Worm (Caenorhabditis elegans): Measurements from ENCODE around the gene nsph-4.2.

Gene nsph-4.2

ce11 chrIV:5202575-5202974, 16.0 kb upstream of the nsph-4.2 start:
- TF ChIP-seq ztf-11 (tag; optimal IDR thresholded peaks at IDR 0.05) (no peak), ZK546.5 (tag; optimal IDR thresholded peaks at IDR 0.05) (no peak)

DNA sequence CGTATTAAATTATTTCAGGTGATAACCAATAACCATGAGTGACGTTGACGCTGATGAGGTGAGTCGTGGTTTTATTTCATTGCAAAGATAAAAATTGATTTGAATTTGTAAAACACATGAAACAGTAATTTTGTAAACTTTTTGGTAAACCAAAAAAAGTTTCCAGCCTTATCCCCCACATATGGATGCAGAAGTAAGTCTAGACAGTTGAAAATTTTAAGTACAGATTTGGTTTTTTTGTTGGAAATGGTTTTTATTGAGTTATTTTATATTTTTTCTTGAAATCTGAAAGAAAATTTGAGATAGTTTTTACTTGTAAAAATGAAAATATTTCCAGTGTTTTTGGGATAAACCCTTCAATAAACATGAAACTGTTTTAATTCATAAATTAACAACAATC, 14.0 kb upstream of the nsph-4.2 start, which contains the start of gene tni-4:
tni-4 (plus strand) TSS at position 19 of the 400 bp plus-strand sequence.
- TF ChIP-seq snpc-4 (tag; optimal IDR thresholded peaks at IDR 0.05): no peak

DNA sequence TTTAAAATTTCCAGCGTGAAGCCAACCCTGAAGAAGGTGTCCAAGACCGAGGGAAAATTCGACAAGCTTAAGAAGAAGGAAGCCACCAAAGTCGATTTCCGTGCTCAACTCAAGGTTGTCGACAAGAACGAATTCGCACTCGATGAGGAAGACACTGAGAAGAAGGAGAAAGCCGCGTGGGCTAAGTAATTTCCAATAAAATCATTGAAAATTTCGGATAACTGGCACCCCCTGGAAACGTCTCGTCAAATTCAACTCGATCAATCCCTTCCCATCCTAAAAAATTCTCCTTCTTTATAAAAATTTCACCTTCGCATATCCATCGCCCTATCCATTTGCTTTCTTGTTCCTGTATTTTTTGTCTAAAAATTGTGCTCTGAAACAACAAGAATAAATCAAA, 11.9 kb upstream of the nsph-4.2 start:
- no peak for TF ChIP-seq unc-62 (GFP tag; optimal IDR thresholded peaks at IDR 0.05)
- no peak for TF ChIP-seq Y55F3AM.14 (GFP tag; optimal IDR thresholded peaks at IDR 0.05)
- TF ChIP-seq sma-3 (GFP tag; optimal IDR thresholded peaks at IDR 0.05): no peak
- no peak for TF ChIP-seq lin-13 (GFP tag; optimal IDR thresholded peaks at IDR 0.05)
- TF ChIP-seq mdl-1 (tag; optimal IDR thresholded peaks at IDR 0.05): no peak
- no peak for TF ChIP-seq zag-1 (tag; optimal IDR thresholded peaks at IDR 0.05)
- TF ChIP-seq nhr-25 (tag; optimal IDR thresholded peaks at IDR 0.05): no peak
- TF ChIP-seq nhr-6 (tag; optimal IDR thresholded peaks at IDR 0.05): no peak
- no peak for TF ChIP-seq sem-4 (tag; optimal IDR thresholded peaks at IDR 0.05)
- TF ChIP-seq crh-2 (tag; optimal IDR thresholded peaks at IDR 0.05): no peak
- no peak for TF ChIP-seq fos-1 (tag; optimal IDR thresholded peaks at IDR 0.05)
- TF ChIP-seq mab-5 (tag; optimal IDR thresholded peaks at IDR 0.05): no peak
- no peak for TF ChIP-seq elt-3 (tag; optimal IDR thresholded peaks at IDR 0.05)
- TF ChIP-seq lin-39 (tag; optimal IDR thresholded peaks at IDR 0.05): no peak
- TF ChIP-seq snpc-4 (tag; optimal IDR thresholded peaks at IDR 0.05): no peak
- no peak for TF ChIP-seq peb-1 (tag; optimal IDR thresholded peaks at IDR 0.05)
- TF ChIP-seq blmp-1 (tag; optimal IDR thresholded peaks at IDR 0.05; ENCODE audit: insufficient read depth): no peak
- no peak for TF ChIP-seq ztf-4 (tag; optimal IDR thresholded peaks at IDR 0.05)
- no peak for TF ChIP-seq R02D3.7 (tag; optimal IDR thresholded peaks at IDR 0.05)

DNA sequence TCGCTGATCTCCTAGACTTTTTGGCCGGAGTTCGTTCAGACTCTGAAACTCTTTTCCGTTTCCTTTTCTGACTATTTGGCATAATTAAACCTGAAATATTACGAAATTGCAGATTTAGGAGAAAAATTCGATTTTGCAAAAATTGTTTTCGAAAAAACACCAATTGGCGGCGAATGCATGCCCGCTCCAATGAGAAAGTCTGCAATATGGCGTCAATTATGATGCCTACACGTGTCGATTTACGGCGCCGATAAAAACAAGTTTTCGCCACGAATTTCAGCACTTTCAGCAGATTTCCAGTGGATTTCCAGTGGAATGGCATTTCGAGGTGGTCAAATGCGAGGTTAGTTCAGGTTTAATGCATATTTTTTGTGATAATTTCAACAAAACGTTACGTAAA, 9.2 kb upstream of the nsph-4.2 start, which contains the start of the genes Y59E9AL.36 and nbet-1:
Y59E9AL.36 (minus strand) TSS at position 92 of the 400 bp plus-strand sequence.
nbet-1 (plus strand) TSS at position 112 of the 400 bp plus-strand sequence.
- TF ChIP-seq sma-9 (GFP tag; optimal IDR thresholded peaks at IDR 0.05): peak; percentile 52
- TF ChIP-seq sma-9 (tag; optimal IDR thresholded peaks at IDR 0.05): no peak
- peak; percentile 83 for TF ChIP-seq nhr-129 (tag; optimal IDR thresholded peaks at IDR 0.05)
- TF ChIP-seq C34F6.9 (tag; optimal IDR thresholded peaks at IDR 0.05): peak; percentile 82
- peak; percentile 36 for TF ChIP-seq fos-1 (tag; optimal IDR thresholded peaks at IDR 0.05)
- TF ChIP-seq nhr-21 (tag; optimal IDR thresholded peaks at IDR 0.05): peak; percentile 42
- peak; percentile 40 for TF ChIP-seq snpc-4 (tag; optimal IDR thresholded peaks at IDR 0.05)
- peak; percentile 69 for TF ChIP-seq nhr-11 (tag; optimal IDR thresholded peaks at IDR 0.05)
- TF ChIP-seq unc-39 (tag; optimal IDR thresholded peaks at IDR 0.05): no peak
- TF ChIP-seq sma-3 (GFP tag; optimal IDR thresholded peaks at IDR 0.05): peak; percentile 73
- no peak for TF ChIP-seq nhr-23 (tag; optimal IDR thresholded peaks at IDR 0.05)
- TF ChIP-seq crh-2 (tag; optimal IDR thresholded peaks at IDR 0.05): peak; percentile 96
- peak; percentile 14 for TF ChIP-seq F13H6.1 (tag; optimal IDR thresholded peaks at IDR 0.05)
- TF ChIP-seq lsy-2 (tag; optimal IDR thresholded peaks at IDR 0.05): peak; percentile 73 to 82
- TF ChIP-seq nhr-12 (tag; optimal IDR thresholded peaks at IDR 0.05): no peak
- no peak for TF ChIP-seq unc-62 (GFP tag; optimal IDR thresholded peaks at IDR 0.05)
- peak; percentile 54 for TF ChIP-seq lin-13 (GFP tag; optimal IDR thresholded peaks at IDR 0.05)
- TF ChIP-seq dmd-4 (tag; optimal IDR thresholded peaks at IDR 0.05): no peak
- TF ChIP-seq lin-11 (tag; optimal IDR thresholded peaks at IDR 0.05): peak; percentile 75
- no peak for TF ChIP-seq mbf-1 (tag; optimal IDR thresholded peaks at IDR 0.05)
- peak; percentile 93 for TF ChIP-seq unc-55 (GFP tag; optimal IDR thresholded peaks at IDR 0.05)
- TF ChIP-seq gmeb-1 (tag; optimal IDR thresholded peaks at IDR 0.05): peak; percentile 88
- TF ChIP-seq blmp-1 (tag; optimal IDR thresholded peaks at IDR 0.05; ENCODE audit: insufficient read depth): no peak
- TF ChIP-seq zag-1 (tag; optimal IDR thresholded peaks at IDR 0.05): peak; percentile 4
- no peak for TF ChIP-seq sem-4 (tag; optimal IDR thresholded peaks at IDR 0.05)
- TF ChIP-seq mdl-1 (tag; optimal IDR thresholded peaks at IDR 0.05): peak in 1 of 2 experiments; percentile 36
- peak; percentile 66 for TF ChIP-seq nhr-25 (tag; optimal IDR thresholded peaks at IDR 0.05)
- TF ChIP-seq egl-27 (tag; optimal IDR thresholded peaks at IDR 0.05): peak; percentile 54
- peak; percentile 72 for TF ChIP-seq mab-5 (tag; optimal IDR thresholded peaks at IDR 0.05)
- peak; percentile 82 for TF ChIP-seq R02D3.7 (tag; optimal IDR thresholded peaks at IDR 0.05)
